Worm (Caenorhabditis elegans): ENCODE results near the gene VW02B12L.2.

- TF ChIP-seq pag-3 (tag; optimal IDR thresholded peaks at IDR 0.05; ENCODE audit: borderline replicate concordance) = no peak
- TF ChIP-seq K02D7.2 (tag; optimal IDR thresholded peaks at IDR 0.05) = no peak
Measured at ce11 chrII:11438417-11438816, 1.7 kb downstream of the VW02B12L.2 start, which contains the start of gene vha-6.

Data from whole organism, late embryonic.